Worm (Caenorhabditis elegans): Measurements from ENCODE around the gene sec-20.

sec-20 gene

DNA sequence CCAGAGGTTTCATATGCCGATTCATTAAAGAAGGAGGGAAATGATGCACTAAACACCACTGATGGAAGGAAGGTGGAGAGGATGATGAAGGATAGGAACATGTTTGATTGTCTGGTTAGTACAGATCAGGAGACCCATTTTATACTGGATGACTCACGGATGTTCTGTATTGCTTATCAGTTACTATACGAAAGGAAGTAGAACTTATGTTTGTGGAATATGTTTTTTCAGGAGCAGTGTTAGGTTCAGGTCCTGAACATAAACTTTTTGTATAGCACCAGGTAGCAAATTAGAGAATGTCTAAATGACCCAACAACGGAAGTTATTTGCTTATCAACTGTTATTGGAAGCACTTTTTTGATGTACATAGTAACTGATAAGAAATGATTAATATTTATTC lies 16.2 kb upstream of the sec-20 start, which contains the start of gene clec-148:
clec-148 (minus strand) TSS at position 101 of the 400 bp plus-strand sequence.
- no peak for TF ChIP-seq snpc-4 (tag; optimal IDR thresholded peaks at IDR 0.05)
- no peak for TF ChIP-seq daf-16 (GFP tag; optimal IDR thresholded peaks at IDR 0.05)
- no peak for TF ChIP-seq daf-16 (tag; optimal IDR thresholded peaks at IDR 0.05)
- no peak for TF ChIP-seq nhr-10 (tag; optimal IDR thresholded peaks at IDR 0.05)
- TF ChIP-seq nhr-76 (tag; optimal IDR thresholded peaks at IDR 0.05): no peak
- peak in 1 of 2 experiments; percentile 66 for TF ChIP-seq unc-62 (GFP tag; optimal IDR thresholded peaks at IDR 0.05 in 1 of 2)
- TF ChIP-seq unc-62 (tag; optimal IDR thresholded peaks at IDR 0.05): no peak
- TF ChIP-seq pqm-1 (tag; optimal IDR thresholded peaks at IDR 0.05): peak; percentile 18
- no peak for TF ChIP-seq rbr-2 (tag; optimal IDR thresholded peaks at IDR 0.05)
- TF ChIP-seq spr-1 (tag; optimal IDR thresholded peaks at IDR 0.05): no peak
- no peak for TF ChIP-seq F44E2.7 (GFP tag; IDR thresholded peaks at IDR 0.05)
- no peak for TF ChIP-seq mxl-2 (GFP tag; conservative IDR thresholded peaks at IDR 0.05)
- TF ChIP-seq ceh-28 (tag; optimal IDR thresholded peaks at IDR 0.05): no peak

ce11 chrIII:177715-178114 lies 14.2 kb upstream of the sec-20 start, which contains the start of gene F40G9.14:
F40G9.14 (minus strand) TSS chrIII:177815.
- TF ChIP-seq aha-1 (tag) (peak; percentile 83), Y75B8A.6 (GFP tag; IDR thresholded peaks at IDR 0.05) (no peak)

- TF ChIP-seq saeg-2 (GFP tag; IDR thresholded peaks at IDR 0.05) (no peak), ama-1 (optimal IDR thresholded peaks at IDR 0.05) (no peak), F26F4.8 (GFP tag; conservative IDR thresholded peaks at IDR 0.05) (0 out of 2 replicates have a peak, but pooled peaks have one; percentile 30)
These were observed 13.8 kb upstream of the sec-20 start for ce11 chrIII:178126-178525.

DNA sequence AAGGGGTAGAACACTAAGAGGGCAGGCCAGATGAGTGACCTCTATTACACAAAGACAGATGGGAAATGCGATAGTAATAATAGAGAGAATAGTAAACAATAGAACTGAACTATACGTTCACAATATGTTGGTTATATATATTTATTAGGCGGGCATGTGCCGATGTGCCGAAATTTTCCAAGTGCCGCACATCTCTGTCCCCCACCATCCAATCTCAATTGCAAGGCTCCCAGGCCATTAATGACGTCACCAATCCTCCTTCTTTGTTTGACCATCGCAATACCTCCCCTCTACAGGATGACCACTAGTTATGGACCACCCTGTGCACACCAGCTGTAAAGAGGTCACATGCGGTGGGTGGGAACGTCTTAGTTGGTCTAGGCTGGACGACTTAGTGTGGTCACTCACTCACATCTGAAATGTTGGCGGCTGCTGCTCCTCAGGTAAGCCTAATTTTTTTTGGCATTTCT lies 12.7 kb upstream of the sec-20 start, which contains the start of gene F40G9.6:
F40G9.6 (plus strand) TSS at position 420 of the 470 bp plus-strand sequence.
- no peak for TF ChIP-seq ceh-44 (GFP tag; IDR thresholded peaks at IDR 0.05)
- no peak for TF ChIP-seq Y75B8A.6 (GFP tag; IDR thresholded peaks at IDR 0.05)
- TF ChIP-seq mdl-1 (tag; optimal IDR thresholded peaks at IDR 0.05): no peak
- no peak for TF ChIP-seq nhr-48 (tag; optimal IDR thresholded peaks at IDR 0.05)
- TF ChIP-seq set-16 (GFP tag; IDR thresholded peaks at IDR 0.05): no peak
- TF ChIP-seq nhr-28 (tag; optimal IDR thresholded peaks at IDR 0.05): no peak
- no peak for TF ChIP-seq mep-1 (tag; optimal IDR thresholded peaks at IDR 0.05)
- TF ChIP-seq spr-1 (tag; optimal IDR thresholded peaks at IDR 0.05): no peak
- no peak for TF ChIP-seq saeg-2 (GFP tag; IDR thresholded peaks at IDR 0.05)
- TF ChIP-seq hlh-30 (tag; optimal IDR thresholded peaks at IDR 0.05; ENCODE audit: insufficient read depth): no peak
- no peak for TF ChIP-seq lin-1 (GFP tag; IDR thresholded peaks at IDR 0.05)
- TF ChIP-seq dmd-6 (GFP tag; IDR thresholded peaks at IDR 0.05): no peak
- TF ChIP-seq spr-3 (GFP tag; optimal IDR thresholded peaks at IDR 0.05): no peak

- TF ChIP-seq snpc-4 (tag; optimal IDR thresholded peaks at IDR 0.05): no peak
- TF ChIP-seq zag-1 (tag; optimal IDR thresholded peaks at IDR 0.05): no peak
- no peak for TF ChIP-seq nhr-10 (tag; optimal IDR thresholded peaks at IDR 0.05)
- no peak for TF ChIP-seq Y48G9A.11 (GFP tag; IDR thresholded peaks at IDR 0.05)
- TF ChIP-seq lin-39 (tag; optimal IDR thresholded peaks at IDR 0.05): no peak
- no peak for TF ChIP-seq attf-4 (tag; optimal IDR thresholded peaks at IDR 0.05)
- no peak for TF ChIP-seq Y75B8A.6 (GFP tag; IDR thresholded peaks at IDR 0.05)
- no peak for TF ChIP-seq sdz-12 (GFP tag; optimal IDR thresholded peaks at IDR 0.05)
- TF ChIP-seq T26A8.4 (GFP tag; IDR thresholded peaks at IDR 0.05): no peak
- TF ChIP-seq nhr-77 (tag; optimal IDR thresholded peaks at IDR 0.05): no peak
- no peak for TF ChIP-seq lim-7 (GFP tag; IDR thresholded peaks at IDR 0.05)
- no peak for TF ChIP-seq nhr-48 (tag; optimal IDR thresholded peaks at IDR 0.05)
- TF ChIP-seq ceh-32 (tag; optimal IDR thresholded peaks at IDR 0.05; ENCODE audit: poor library complexity): no peak
These were observed 10.9 kb upstream of the sec-20 start, which contains the start of gene F40G9.5 for ce11 chrIII:180963-181362. F40G9.5 (plus strand) TSS chrIII:181263.
